Worm (Caenorhabditis elegans) whole organism, early embryonic: ENCODE data around the gene srz-24.

ENCODE experiments used
- ama-1 ChIP-seq: fragments of 150-350 bp; optimal IDR thresholded peaks from 2 replicates; lab custom pipeline; 2014
- hmg-4 ChIP-seq: fragments of 200-800 bp; sonication (Bioruptor generic); optimal IDR thresholded peaks from 2 replicates; lab custom pipeline; 2018; ENCODE audit warnings: mild to moderate bottlenecking, missing genetic modification characterization, missing compliant biosample characterization

ce11 chrIV:4930045-4930444, 50.9 kb downstream of the srz-24 start, which contains the start of gene Y9C9A.8:
- TF ChIP-seq hmg-4 (no peak), ama-1 (lab: Kevin White, UChicago) (no peak)
